Worm (Caenorhabditis elegans) whole organism, midembryonic: ENCODE measurements around the gene ergi-2.

Source experiments
- cog-1 ChIP-seq: sonication (generic microtip); optimal IDR thresholded peaks from 2 replicates; lab custom pipeline; 2016; ENCODE audit warnings: missing genetic modification characterization, missing compliant biosample characterization
- flt-1 ChIP-seq: fragments of 200-800 bp; sonication (Bioruptor generic); IDR thresholded peaks from 2 replicates; pipeline ENCODE4 v1.3.6; 2022; ENCODE audit warnings: missing genetic modification characterization, missing compliant biosample characterization
- klf-2 ChIP-seq: fragments of 200-800 bp; sonication (Bioruptor generic); conservative IDR thresholded peaks from 2 replicates; pipeline ENCODE4 v1.3.6; 2022; ENCODE audit warnings: missing genetic modification reagents, missing genetic modification characterization, missing compliant biosample characterization
- med-1 ChIP-seq: sonication (generic microtip); optimal IDR thresholded peaks from 2 replicates; lab custom pipeline; 2017; ENCODE audit warnings: missing genetic modification characterization, mild to moderate bottlenecking, missing compliant biosample characterization, antibody characterized with exemption, missing genetic modification reagents; ENCODE audit not compliant: insufficient read depth
- ref-1 ChIP-seq: fragments of 200-800 bp; sonication (Bioruptor generic); conservative IDR thresholded peaks from 2 replicates; pipeline ENCODE4 v1.3.6; 2022; ENCODE audit warnings: missing genetic modification reagents, missing genetic modification characterization, missing compliant biosample characterization
- tab-1 ChIP-seq: fragments of 200-800 bp; sonication (Bioruptor generic); IDR thresholded peaks from 2 replicates; pipeline ENCODE4 v1.3.6; 2022; ENCODE audit warnings: missing genetic modification characterization, missing compliant biosample characterization
- ztf-29 ChIP-seq: fragments of 200-800 bp; sonication (Bioruptor generic); IDR thresholded peaks from 2 replicates; pipeline ENCODE4 v1.3.6; 2022; ENCODE audit warnings: missing genetic modification reagents, missing genetic modification characterization, missing compliant biosample characterization

Gene ergi-2

DNA sequence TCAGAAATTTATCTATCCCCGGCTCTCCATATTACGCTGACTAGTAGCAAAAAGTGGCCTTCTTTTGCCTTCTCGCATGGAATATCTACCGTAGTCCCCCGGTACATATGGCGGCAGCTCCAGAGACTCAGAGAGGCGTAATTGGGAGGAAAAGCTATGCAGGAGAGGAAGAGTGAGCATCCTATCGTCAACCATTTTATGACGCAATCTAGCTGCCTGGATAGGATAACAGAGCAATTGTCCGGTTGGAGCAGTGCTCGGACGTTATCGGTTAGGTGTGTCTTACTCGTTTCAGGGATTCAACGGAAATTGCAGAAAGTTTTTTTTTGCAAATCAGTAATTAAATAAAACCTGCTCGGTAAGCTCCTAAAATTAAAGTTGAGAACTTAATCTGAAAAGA is 49.9 kb downstream of the ergi-2 start:
- no peak for TF ChIP-seq flt-1 (GFP tag; lab: Robert Waterston, UW)
- TF ChIP-seq tab-1 (GFP tag; lab: Robert Waterston, UW) = no peak

- TF ChIP-seq tab-1 (GFP tag; lab: Robert Waterston, UW) (no peak), cog-1 (tag; lab: Kevin White, UChicago) (no peak), ref-1 (GFP tag; lab: Robert Waterston, UW) (no peak), ztf-29 (GFP tag; lab: Robert Waterston, UW) (no peak), med-1 (GFP tag; lab: Kevin White, UChicago) (no peak), klf-2 (GFP tag; lab: Robert Waterston, UW) (no peak)
Measured at ce11 chrX:14954548-14954947, 52.6 kb downstream of the ergi-2 start, which contains the start of gene pag-3. Gene pag-3, minus strand, starts transcription at chrX:14954648.
